Fruit fly (Drosophila melanogaster): ENCODE data around the gene kay.

dm6 chr3R:29723048-29723656 lies 42.6 kb upstream of the kay start, which contains the start of gene Pcd:
- TF ChIP-seq toe (GFP tag; optimal IDR thresholded peaks at IDR 0.05): no peak
- no peak for TF ChIP-seq kay (GFP tag; ENCODE audit: borderline replicate concordance)
- TF ChIP-seq Crg-1 (GFP tag; optimal IDR thresholded peaks at IDR 0.05): no peak
- no peak for TF ChIP-seq Hr96 (GFP tag; optimal IDR thresholded peaks at IDR 0.05)
- TF ChIP-seq CG7045 (GFP tag; optimal IDR thresholded peaks at IDR 0.05): no peak

All from whole organism, adult.